Worm (Caenorhabditis elegans) whole organism, mixed stage, embryonic: Measurements from ENCODE around the gene Y25C1A.13.

Source experiments
- bed-3 ChIP-seq: fragments of 200-800 bp; sonication (Bioruptor generic); optimal IDR thresholded peaks from 3 replicates; lab custom pipeline; 2018; ENCODE audit warnings: mild to moderate bottlenecking, missing genetic modification characterization, moderate library complexity, missing compliant biosample characterization
- ceh-39 ChIP-seq: fragments of 150-350 bp; optimal IDR thresholded peaks from 2 replicates; lab custom pipeline; 2014; ENCODE audit warnings: missing biosample characterization, missing genetic modification characterization
- elt-1 ChIP-seq: sonication (generic microtip); optimal IDR thresholded peaks from 2 replicates; lab custom pipeline; 2017; ENCODE audit warnings: missing genetic modification characterization, mild to moderate bottlenecking, missing compliant biosample characterization, antibody characterized with exemption, moderate library complexity, borderline replicate concordance; ENCODE audit not compliant: insufficient read depth
- ham-2 ChIP-seq: fragments of 200-800 bp; sonication (Bioruptor generic); optimal IDR thresholded peaks from 2 replicates; lab custom pipeline; 2018; ENCODE audit warnings: mild to moderate bottlenecking, missing genetic modification characterization, missing compliant biosample characterization
- lsy-2 ChIP-seq: fragments of 150-350 bp; optimal IDR thresholded peaks from 2 replicates; lab custom pipeline; 2014; ENCODE audit warnings: missing biosample characterization, missing genetic modification characterization
- nhr-237 ChIP-seq: fragments of 150-350 bp; optimal IDR thresholded peaks from 2 replicates; lab custom pipeline; 2014; ENCODE audit warnings: missing biosample characterization, missing genetic modification characterization
- nhr-28 ChIP-seq: fragments of 150-350 bp; optimal IDR thresholded peaks from 2 replicates; lab custom pipeline; 2014; ENCODE audit warnings: missing biosample characterization, missing genetic modification characterization
- pha-4 ChIP-seq: fragments of 150-350 bp; optimal IDR thresholded peaks from 2 replicates; lab custom pipeline; 2018; ENCODE audit warnings: missing biosample characterization, missing genetic modification reagents, missing genetic modification characterization
- snpc-4 ChIP-seq: fragments of 150-350 bp; optimal IDR thresholded peaks from 2 replicates; lab custom pipeline; 2014; ENCODE audit warnings: missing biosample characterization, missing genetic modification characterization
- unc-120 ChIP-seq: sonication (generic microtip); optimal IDR thresholded peaks from 2 replicates; lab custom pipeline; 2017; ENCODE audit warnings: missing genetic modification characterization, missing compliant biosample characterization; ENCODE audit not compliant: poor library complexity, severe bottlenecking
- ztf-11 ChIP-seq: fragments of 150-350 bp; optimal IDR thresholded peaks from 2 replicates; lab custom pipeline; 2014; ENCODE audit warnings: missing biosample characterization, missing genetic modification characterization

- TF ChIP-seq nhr-237 (tag; lab: Kevin White, UChicago) (no peak), bed-3 (GFP tag; lab: Kevin White, UChicago) (no peak), unc-120 (tag; lab: Kevin White, UChicago) (no peak), pha-4 (tag; lab: Kevin White, UChicago) (no peak), ztf-11 (tag; lab: Kevin White, UChicago) (no peak), lsy-2 (no peak), ham-2 (GFP tag; lab: Kevin White, UChicago) (no peak), ceh-39 (tag; lab: Kevin White, UChicago) (no peak), nhr-28 (tag; lab: Kevin White, UChicago) (no peak), snpc-4 (tag; lab: Kevin White, UChicago) (no peak), elt-1 (tag; lab: Kevin White, UChicago) (no peak)
Measured at ce11 chrII:3063984-3064383, 47.1 kb downstream of the Y25C1A.13 start.
